Worm (Caenorhabditis elegans) whole organism, young adult: ENCODE results near the gene F56D6.22.

Experiments
- B0261.1 ChIP-seq: sonication (generic microtip); optimal IDR thresholded peaks from 2 replicates; lab custom pipeline; 2016; ENCODE audit warnings: mild to moderate bottlenecking, missing genetic modification characterization, moderate library complexity, missing compliant biosample characterization
- B0336.3 ChIP-seq: fragments of 200-800 bp; sonication (Bioruptor generic); IDR thresholded peaks from 2 replicates; pipeline ENCODE4 v1.3.6; 2022; ENCODE audit warnings: missing genetic modification characterization, missing compliant biosample characterization
- F22D6.2 ChIP-seq: sonication (generic microtip); optimal IDR thresholded peaks from 2 replicates; lab custom pipeline; 2016; ENCODE audit warnings: mild to moderate bottlenecking, missing genetic modification characterization, missing compliant biosample characterization
- F33H1.4 ChIP-seq: fragments of 200-800 bp; sonication (Bioruptor generic); IDR thresholded peaks from 2 replicates; pipeline ENCODE4 v1.3.6; 2022; ENCODE audit warnings: missing genetic modification reagents, missing genetic modification characterization, missing compliant biosample characterization
- F39B2.1 ChIP-seq: fragments of 200-800 bp; sonication (Bioruptor generic); IDR thresholded peaks from 2 replicates; pipeline ENCODE4 v1.3.6; 2022; ENCODE audit warnings: missing genetic modification reagents, missing genetic modification characterization, missing compliant biosample characterization
- F57A8.1 ChIP-seq: fragments of 200-800 bp; sonication (Bioruptor generic); optimal IDR thresholded peaks from 2 replicates; lab custom pipeline; 2018; ENCODE audit warnings: mild to moderate bottlenecking, missing genetic modification characterization, moderate library complexity, missing compliant biosample characterization
- Y53F4B.3 ChIP-seq: fragments of 200-800 bp; sonication (Bioruptor generic); IDR thresholded peaks from 2 replicates; pipeline ENCODE4 v1.3.6; 2022; ENCODE audit warnings: missing genetic modification reagents, missing genetic modification characterization, missing compliant biosample characterization
- Y53G8AR.9 ChIP-seq: fragments of 200-800 bp; sonication (Bioruptor generic); conservative IDR thresholded peaks from 2 replicates; pipeline ENCODE4 v1.3.6; 2022; ENCODE audit warnings: missing genetic modification reagents, missing genetic modification characterization, missing compliant biosample characterization
- ZK185.1 ChIP-seq: sonication (generic microtip); optimal IDR thresholded peaks from 2 replicates; lab custom pipeline; 2016; ENCODE audit warnings: mild to moderate bottlenecking, missing genetic modification characterization, missing compliant biosample characterization; ENCODE audit not compliant: poor library complexity, severe bottlenecking
- athp-1 ChIP-seq: sonication (generic microtip); optimal IDR thresholded peaks from 2 replicates; lab custom pipeline; 2017; ENCODE audit warnings: mild to moderate bottlenecking, missing genetic modification characterization, missing compliant biosample characterization
- attf-3 ChIP-seq: fragments of 200-800 bp; sonication (Bioruptor generic); conservative IDR thresholded peaks from 2 replicates; pipeline ENCODE4 v1.3.6; 2022; ENCODE audit warnings: missing genetic modification reagents, missing genetic modification characterization, missing compliant biosample characterization
- cebp-1 ChIP-seq, 2 experiments: fragments of 200-800 bp in 1 of 2; sonication (Bioruptor generic) in 1 of 2; sonication (generic microtip) in 1 of 2; IDR thresholded peaks in 1 of 2; optimal IDR thresholded peaks in 1 of 2; 2 replicates each; pipeline versions ENCODE4 v1.3.6 to Lab custom; 2017 to 2022; ENCODE audit warnings: missing compliant biosample characterization in 2 of 2, missing genetic modification characterization in 2 of 2, mild to moderate bottlenecking in 1 of 2, missing genetic modification reagents in 1 of 2, moderate library complexity in 1 of 2
- ceh-79 ChIP-seq: sonication (generic microtip); optimal IDR thresholded peaks from 2 replicates; lab custom pipeline; 2017; ENCODE audit warnings: mild to moderate bottlenecking, missing genetic modification characterization, missing compliant biosample characterization
- chd-7 ChIP-seq: sonication (generic microtip); optimal IDR thresholded peaks from 2 replicates; lab custom pipeline; 2016; ENCODE audit warnings: mild to moderate bottlenecking, missing genetic modification characterization, moderate library complexity, missing compliant biosample characterization
- die-1 ChIP-seq: sonication (generic microtip); optimal IDR thresholded peaks from 2 replicates; lab custom pipeline; 2016; ENCODE audit warnings: missing genotype, mild to moderate bottlenecking, missing genetic modification characterization, missing compliant biosample characterization
- dox-1 ChIP-seq: fragments of 200-800 bp; sonication (Bioruptor generic); IDR thresholded peaks from 2 replicates; pipeline ENCODE4 v1.3.6; 2022; ENCODE audit warnings: missing genetic modification reagents, missing genetic modification characterization, missing compliant biosample characterization
- egrh-3 ChIP-seq: fragments of 200-800 bp; sonication (Bioruptor generic); IDR thresholded peaks from 2 replicates; pipeline ENCODE4 v1.3.6; 2022; ENCODE audit warnings: missing genetic modification reagents, missing genetic modification characterization, missing compliant biosample characterization
- ets-4 ChIP-seq: fragments of 200-800 bp; sonication (Bioruptor generic); optimal IDR thresholded peaks from 2 replicates; lab custom pipeline; 2018; ENCODE audit warnings: mild to moderate bottlenecking, missing genetic modification characterization, missing compliant biosample characterization
- gei-17 ChIP-seq: fragments of 200-800 bp; sonication (Bioruptor generic); optimal IDR thresholded peaks from 2 replicates; lab custom pipeline; 2018; ENCODE audit warnings: mild to moderate bottlenecking, missing genetic modification characterization, missing compliant biosample characterization
- hlh-12 ChIP-seq: sonication (generic microtip); optimal IDR thresholded peaks from 2 replicates; lab custom pipeline; 2016; ENCODE audit warnings: missing genetic modification characterization, missing compliant biosample characterization
- hrde-1 ChIP-seq: sonication (generic microtip); optimal IDR thresholded peaks from 2 replicates; lab custom pipeline; 2016; ENCODE audit warnings: missing genetic modification characterization, mild to moderate bottlenecking, missing compliant biosample characterization, moderate library complexity, missing genotype, missing genetic modification reagents, borderline replicate concordance
- let-607 ChIP-seq, 2 experiments: fragments of 200-800 bp in 1 of 2; sonication (Bioruptor generic) in 1 of 2; sonication (generic microtip) in 1 of 2; optimal IDR thresholded peaks; 2 replicates each; lab custom pipeline; 2016 to 2018; ENCODE audit warnings: mild to moderate bottlenecking in 2 of 2, missing compliant biosample characterization in 2 of 2, missing genetic modification characterization in 2 of 2, moderate library complexity in 2 of 2, missing genotype in 1 of 2
- lin-26 ChIP-seq: fragments of 200-800 bp; sonication (Bioruptor generic); IDR thresholded peaks from 2 replicates; pipeline ENCODE4 v1.3.6; 2022; ENCODE audit warnings: missing genetic modification reagents, missing genetic modification characterization, missing compliant biosample characterization
- lin-40 ChIP-seq: sonication (generic microtip); optimal IDR thresholded peaks from 2 replicates; lab custom pipeline; 2016; ENCODE audit warnings: missing genetic modification characterization, mild to moderate bottlenecking, missing compliant biosample characterization, missing genotype, missing genetic modification reagents
- madf-3 ChIP-seq: fragments of 200-800 bp; sonication (Bioruptor generic); IDR thresholded peaks from 2 replicates; pipeline ENCODE4 v1.3.6; 2022; ENCODE audit warnings: missing genetic modification reagents, missing genetic modification characterization, missing compliant biosample characterization
- madf-6 ChIP-seq: fragments of 200-800 bp; sonication (Bioruptor generic); IDR thresholded peaks from 2 replicates; pipeline ENCODE4 v1.3.6; 2022; ENCODE audit warnings: missing genetic modification reagents, missing genetic modification characterization, missing compliant biosample characterization
- mel-28 ChIP-seq: sonication (generic microtip); optimal IDR thresholded peaks from 2 replicates; lab custom pipeline; 2016; ENCODE audit warnings: borderline replicate concordance, mild to moderate bottlenecking, missing genetic modification characterization, missing compliant biosample characterization
- nfya-2 ChIP-seq: fragments of 200-800 bp; sonication (Bioruptor generic); IDR thresholded peaks from 2 replicates; pipeline ENCODE4 v1.3.6; 2022; ENCODE audit warnings: missing genetic modification reagents, missing genetic modification characterization, missing compliant biosample characterization
- nhr-27 ChIP-seq: fragments of 200-800 bp; sonication (Bioruptor generic); optimal IDR thresholded peaks from 2 replicates; lab custom pipeline; 2018; ENCODE audit warnings: mild to moderate bottlenecking, missing genetic modification characterization, moderate library complexity, missing compliant biosample characterization
- nhr-80 ChIP-seq: sonication (generic microtip); optimal IDR thresholded peaks from 2 replicates; lab custom pipeline; 2016; ENCODE audit warnings: missing genetic modification characterization, missing compliant biosample characterization
- snpc-3.4 ChIP-seq: sonication (generic microtip); optimal IDR thresholded peaks from 2 replicates; lab custom pipeline; 2017; ENCODE audit warnings: missing genetic modification characterization, mild to moderate bottlenecking, missing compliant biosample characterization, antibody characterized with exemption, moderate library complexity, missing genotype, missing genetic modification reagents
- tlf-1 ChIP-seq: fragments of 200-800 bp; sonication (Bioruptor generic); optimal IDR thresholded peaks from 2 replicates; lab custom pipeline; 2018; ENCODE audit warnings: mild to moderate bottlenecking, missing genetic modification characterization, missing compliant biosample characterization
- unc-62 ChIP-seq: fragments of 150-350 bp; optimal IDR thresholded peaks from 2 replicates; lab custom pipeline; 2014; ENCODE audit warnings: missing biosample characterization, missing genetic modification reagents, missing genetic modification characterization
- xnd-1 ChIP-seq: sonication (generic microtip); optimal IDR thresholded peaks from 2 replicates; lab custom pipeline; 2016; ENCODE audit warnings: missing genotype, missing genetic modification reagents, missing genetic modification characterization, missing compliant biosample characterization
- ztf-26 ChIP-seq: sonication (generic microtip); optimal IDR thresholded peaks from 2 replicates; lab custom pipeline; 2017; ENCODE audit warnings: missing genetic modification characterization, missing compliant biosample characterization

Gene F56D6.22

DNA sequence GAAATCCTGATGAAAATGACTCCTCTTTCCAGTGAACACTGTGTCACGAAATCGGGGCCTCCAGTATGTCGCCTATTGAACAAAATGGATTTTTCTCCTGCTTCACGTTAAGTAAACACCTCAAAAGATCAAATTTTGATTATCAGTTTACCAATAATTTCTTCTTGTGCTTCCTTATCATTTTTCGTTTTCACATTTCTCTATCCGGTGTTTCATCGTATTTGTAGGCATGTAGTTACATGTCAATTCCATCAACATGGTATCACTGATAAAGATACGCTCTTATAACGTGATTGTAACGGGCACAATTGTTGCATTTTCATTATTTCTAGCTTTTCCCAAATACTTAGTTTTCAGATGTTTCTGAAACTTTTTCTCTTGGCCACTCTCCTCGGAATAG, 37.1 kb upstream of the F56D6.22 start, which contains the start of gene clec-72:
TSS of gene clec-72 (plus strand) at position 358 of the 400 bp plus-strand sequence.
- TF ChIP-seq die-1 (tag; lab: Kevin White, UChicago), result no peak
- no peak for TF ChIP-seq xnd-1 (tag; lab: Kevin White, UChicago)
- TF ChIP-seq F57A8.1 (GFP tag; lab: Kevin White, UChicago), result no peak
- TF ChIP-seq F39B2.1 (GFP tag; lab: Robert Waterston, UW), result no peak
- no peak for TF ChIP-seq madf-6 (GFP tag; lab: Robert Waterston, UW)
- peak; percentile 43 for TF ChIP-seq unc-62
- TF ChIP-seq hlh-12 (tag; lab: Kevin White, UChicago), result no peak
- TF ChIP-seq madf-3 (GFP tag; lab: Robert Waterston, UW), result no peak
- TF ChIP-seq F22D6.2 (tag; lab: Kevin White, UChicago), result no peak
- peak; percentile 19; the same call in 1 of the 2 replicates for TF ChIP-seq dox-1 (GFP tag; lab: Robert Waterston, UW)
- TF ChIP-seq nhr-80 (tag; lab: Kevin White, UChicago), result peak; percentile 90
- no peak for TF ChIP-seq cebp-1 (GFP tag; IDR thresholded peaks at IDR 0.05; lab: Robert Waterston, UW)
- TF ChIP-seq cebp-1 (tag; optimal IDR thresholded peaks at IDR 0.05; lab: Kevin White, UChicago), result no peak
- TF ChIP-seq ets-4, result peak; percentile 62
- no peak for TF ChIP-seq B0261.1 (tag; lab: Kevin White, UChicago)

- TF ChIP-seq ceh-79 (tag; lab: Kevin White, UChicago) (no peak), chd-7 (tag; lab: Kevin White, UChicago) (no peak), snpc-3.4 (tag; lab: Kevin White, UChicago) (no peak), egrh-3 (GFP tag; lab: Robert Waterston, UW) (no peak)
Observed at ce11 chrIV:3943003-3943402, 35.6 kb upstream of the F56D6.22 start, which contains the start of gene Y46C8AL.11. Gene Y46C8AL.11 (plus strand): TSS chrIV:3943303.

DNA sequence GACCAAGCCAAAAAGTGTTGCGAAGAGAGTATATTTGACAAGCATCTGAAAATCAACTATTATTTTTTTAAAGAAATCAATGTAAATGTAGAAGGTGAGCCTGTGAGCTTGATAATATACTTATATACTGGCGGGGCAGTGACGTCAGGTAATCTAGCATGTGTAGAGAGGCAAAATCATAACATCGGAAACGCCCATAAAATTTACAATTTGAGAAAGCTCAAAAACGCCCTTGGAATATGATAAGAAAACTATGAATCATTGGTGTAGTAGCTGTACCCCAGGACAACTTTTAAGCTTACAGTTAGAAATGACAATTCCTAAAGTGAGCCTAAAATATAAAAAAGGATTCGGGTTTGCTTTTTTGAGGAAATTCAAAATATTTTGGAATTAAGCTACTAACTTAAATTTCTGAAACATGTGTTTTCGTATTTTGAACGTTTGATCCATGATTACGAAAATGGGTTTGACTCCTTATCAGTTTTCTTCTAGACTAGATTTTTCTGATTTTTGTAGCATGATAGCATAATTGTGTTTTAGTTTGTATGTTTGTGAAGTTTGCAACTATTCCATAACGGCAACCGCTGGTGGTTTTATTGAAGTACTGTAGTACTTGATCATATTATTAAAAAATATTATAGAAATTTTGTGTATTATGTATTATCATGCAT, 34.4 kb upstream of the F56D6.22 start, which contains the start of gene clec-174:
TSS of gene clec-174 (minus strand) at position 51 of the 671 bp plus-strand sequence.
- TF ChIP-seq let-607 (tag; optimal IDR thresholded peaks at IDR 0.05; lab: Kevin White, UChicago) (no peak), Y53F4B.3 (GFP tag; lab: Robert Waterston, UW) (no peak), gei-17 (GFP tag; lab: Kevin White, UChicago) (no peak), F33H1.4 (GFP tag; lab: Robert Waterston, UW) (no peak), attf-3 (GFP tag; lab: Robert Waterston, UW) (no peak), lin-26 (GFP tag; lab: Robert Waterston, UW) (no peak), athp-1 (tag; lab: Kevin White, UChicago) (no peak), ztf-26 (no peak), hrde-1 (tag; lab: Kevin White, UChicago) (no peak), cebp-1 (GFP tag; IDR thresholded peaks at IDR 0.05; lab: Robert Waterston, UW) (no peak), cebp-1 (tag; optimal IDR thresholded peaks at IDR 0.05; lab: Kevin White, UChicago) (no peak), ZK185.1 (no peak), tlf-1 (GFP tag; lab: Kevin White, UChicago) (no peak), lin-40 (no peak), B0336.3 (GFP tag; lab: Robert Waterston, UW) (no peak), nhr-27 (tag; lab: Kevin White, UChicago) (no peak), F22D6.2 (tag; lab: Kevin White, UChicago) (no peak), Y53G8AR.9 (GFP tag; lab: Robert Waterston, UW) (no peak), nhr-80 (tag; lab: Kevin White, UChicago) (no peak), mel-28 (no peak), nfya-2 (GFP tag; lab: Robert Waterston, UW) (no peak)
- TF ChIP-seq, all 124 proteins: peak for 0
